Worm (Caenorhabditis elegans): Measurements from ENCODE around the gene sra-36.

DNA sequence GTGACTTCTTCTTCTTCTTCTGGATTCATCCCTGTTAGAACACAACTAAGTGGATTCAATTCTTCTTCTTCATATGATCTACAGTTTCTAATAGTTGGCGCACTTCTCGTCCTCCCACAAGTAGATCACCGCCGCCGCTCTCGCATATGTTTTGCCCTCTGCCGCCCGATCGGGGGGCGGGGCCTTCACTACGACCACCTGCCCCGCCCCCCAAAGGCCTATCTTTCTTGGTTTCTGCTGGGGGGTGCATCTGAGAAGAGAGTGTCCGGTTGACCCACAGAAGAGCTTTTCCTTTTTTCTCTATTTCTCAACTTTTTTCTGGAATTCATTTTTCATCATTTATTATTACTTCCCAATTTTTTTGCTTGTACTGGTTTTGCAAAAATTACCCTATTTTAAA lies 30.6 kb upstream of the sra-36 start:
- TF ChIP-seq elt-3 (tag; optimal IDR thresholded peaks at IDR 0.05) = no peak
- no peak for TF ChIP-seq ces-1 (GFP tag; optimal IDR thresholded peaks at IDR 0.05)
- peak; percentile 31 for TF ChIP-seq sptf-1 (tag; optimal IDR thresholded peaks at IDR 0.05)
- TF ChIP-seq tbx-8 (GFP tag; optimal IDR thresholded peaks at IDR 0.05) = no peak
- no peak for TF ChIP-seq snpc-4 (tag; optimal IDR thresholded peaks at IDR 0.05)
- no peak for TF ChIP-seq lsy-2 (tag; optimal IDR thresholded peaks at IDR 0.05)
- no peak for TF ChIP-seq ceh-43 (GFP tag; optimal IDR thresholded peaks at IDR 0.05)
- no peak for TF ChIP-seq unc-62 (GFP tag; optimal IDR thresholded peaks at IDR 0.05)
- no peak for TF ChIP-seq lin-32 (GFP tag; optimal IDR thresholded peaks at IDR 0.05)

Data from whole organism, mixed stage, embryonic.